Worm (Caenorhabditis elegans) whole organism, young adult: ENCODE data around the gene mboa-7.
A peak's percentile ranks its signal among the peaks of the same experiment; 100 is the strongest.

Experiments
- C06A6.2 ChIP-seq: fragments of 200-800 bp; sonication (Bioruptor generic); conservative IDR thresholded peaks from 2 replicates; pipeline ENCODE4 v1.3.6; 2022; ENCODE audit warnings: missing genetic modification characterization, missing compliant biosample characterization
- F10E7.11 ChIP-seq: sonication (generic microtip); optimal IDR thresholded peaks from 2 replicates; lab custom pipeline; 2017; ENCODE audit warnings: mild to moderate bottlenecking, missing genetic modification characterization, moderate library complexity, missing compliant biosample characterization
- F33H1.4 ChIP-seq: fragments of 200-800 bp; sonication (Bioruptor generic); IDR thresholded peaks from 2 replicates; pipeline ENCODE4 v1.3.6; 2022; ENCODE audit warnings: missing genetic modification reagents, missing genetic modification characterization, missing compliant biosample characterization
- F52B5.7 ChIP-seq: sonication (generic microtip); optimal IDR thresholded peaks from 2 replicates; lab custom pipeline; 2016; ENCODE audit warnings: mild to moderate bottlenecking, missing genetic modification characterization, missing compliant biosample characterization
- F57A8.1 ChIP-seq: fragments of 200-800 bp; sonication (Bioruptor generic); optimal IDR thresholded peaks from 2 replicates; lab custom pipeline; 2018; ENCODE audit warnings: mild to moderate bottlenecking, missing genetic modification characterization, moderate library complexity, missing compliant biosample characterization
- F57C9.4 ChIP-seq: sonication (generic microtip); optimal IDR thresholded peaks from 2 replicates; lab custom pipeline; 2017; ENCODE audit warnings: mild to moderate bottlenecking, missing genetic modification characterization, missing compliant biosample characterization
- K12H6.12 ChIP-seq: fragments of 200-800 bp; sonication (Bioruptor generic); optimal IDR thresholded peaks from 2 replicates; lab custom pipeline; 2018; ENCODE audit warnings: mild to moderate bottlenecking, missing genetic modification characterization, missing compliant biosample characterization
- Y53F4B.3 ChIP-seq: fragments of 200-800 bp; sonication (Bioruptor generic); IDR thresholded peaks from 2 replicates; pipeline ENCODE4 v1.3.6; 2022; ENCODE audit warnings: missing genetic modification reagents, missing genetic modification characterization, missing compliant biosample characterization
- aptf-2 ChIP-seq: fragments of 200-800 bp; sonication (Bioruptor generic); conservative IDR thresholded peaks from 2 replicates; pipeline ENCODE4 v1.3.6; 2022; ENCODE audit warnings: missing genetic modification reagents, missing genetic modification characterization, missing compliant biosample characterization
- athp-1 ChIP-seq: sonication (generic microtip); optimal IDR thresholded peaks from 2 replicates; lab custom pipeline; 2017; ENCODE audit warnings: mild to moderate bottlenecking, missing genetic modification characterization, missing compliant biosample characterization
- attf-6 ChIP-seq: fragments of 200-800 bp; sonication (Bioruptor generic); IDR thresholded peaks from 2 replicates; pipeline ENCODE4 v1.3.6; 2022; ENCODE audit warnings: missing genetic modification reagents, missing genetic modification characterization, missing compliant biosample characterization
- bed-1 ChIP-seq: fragments of 200-800 bp; sonication (Bioruptor generic); IDR thresholded peaks from 2 replicates; pipeline ENCODE4 v1.3.6; 2022; ENCODE audit warnings: missing genetic modification reagents, missing genetic modification characterization, missing compliant biosample characterization
- ceh-100 ChIP-seq: fragments of 200-800 bp; sonication (Bioruptor generic); IDR thresholded peaks from 2 replicates; pipeline ENCODE4 v1.3.6; 2022; ENCODE audit warnings: missing genetic modification reagents, missing genetic modification characterization, missing compliant biosample characterization
- ceh-27 ChIP-seq: fragments of 200-800 bp; sonication (Bioruptor generic); optimal IDR thresholded peaks from 2 replicates; lab custom pipeline; 2018; ENCODE audit warnings: mild to moderate bottlenecking, missing genetic modification characterization, moderate library complexity, missing compliant biosample characterization
- ceh-40 ChIP-seq: fragments of 200-800 bp; sonication (Bioruptor generic); IDR thresholded peaks from 2 replicates; pipeline ENCODE4 v1.3.6; 2022; ENCODE audit warnings: missing genetic modification characterization, missing compliant biosample characterization
- ceh-58 ChIP-seq: fragments of 200-800 bp; sonication (Bioruptor generic); IDR thresholded peaks from 2 replicates; pipeline ENCODE4 v1.3.6; 2022; ENCODE audit warnings: missing genetic modification characterization, missing compliant biosample characterization
- dox-1 ChIP-seq: fragments of 200-800 bp; sonication (Bioruptor generic); IDR thresholded peaks from 2 replicates; pipeline ENCODE4 v1.3.6; 2022; ENCODE audit warnings: missing genetic modification reagents, missing genetic modification characterization, missing compliant biosample characterization
- dpff-1 ChIP-seq: sonication (generic microtip); optimal IDR thresholded peaks from 2 replicates; lab custom pipeline; 2017; ENCODE audit warnings: mild to moderate bottlenecking, missing genetic modification characterization, missing compliant biosample characterization
- dpl-1 ChIP-seq: fragments of 150-350 bp; optimal IDR thresholded peaks from 2 replicates; lab custom pipeline; 2014; ENCODE audit warnings: missing biosample characterization, missing genetic modification reagents, missing genetic modification characterization
- efl-1 ChIP-seq: fragments of 150-350 bp; optimal IDR thresholded peaks from 2 replicates; lab custom pipeline; 2014; ENCODE audit warnings: missing biosample characterization, missing genetic modification reagents, missing genetic modification characterization
- him-1 ChIP-seq: sonication (generic microtip); optimal IDR thresholded peaks from 2 replicates; lab custom pipeline; 2016; ENCODE audit warnings: missing genotype, missing genetic modification reagents, missing genetic modification characterization, missing compliant biosample characterization
- hmg-1.2 ChIP-seq: fragments of 200-800 bp; sonication (Bioruptor generic); IDR thresholded peaks from 2 replicates; pipeline ENCODE4 v1.3.6; 2022; ENCODE audit warnings: missing genetic modification reagents, missing genetic modification characterization, missing compliant biosample characterization
- hmg-20 ChIP-seq: fragments of 200-800 bp; sonication (Bioruptor generic); IDR thresholded peaks from 2 replicates; pipeline ENCODE4 v1.3.6; 2022; ENCODE audit warnings: missing genetic modification reagents, missing genetic modification characterization, missing compliant biosample characterization
- hsf-1 ChIP-seq: fragments of 200-800 bp; sonication (Bioruptor generic); IDR thresholded peaks from 2 replicates; pipeline ENCODE4 v1.3.6; 2022; ENCODE audit warnings: missing genetic modification reagents, missing genetic modification characterization, missing compliant biosample characterization
- lin-26 ChIP-seq: fragments of 200-800 bp; sonication (Bioruptor generic); IDR thresholded peaks from 2 replicates; pipeline ENCODE4 v1.3.6; 2022; ENCODE audit warnings: missing genetic modification reagents, missing genetic modification characterization, missing compliant biosample characterization
- lin-35 ChIP-seq, 3 experiments: fragments of 150-350 bp in 2 of 3; sonication (generic microtip) in 1 of 3; optimal IDR thresholded peaks; 2 replicates each; lab custom pipeline; 2014 to 2018; ENCODE audit warnings: missing biosample characterization in 3 of 3, missing genetic modification characterization in 3 of 3, missing genetic modification reagents in 3 of 3
- lin-40 ChIP-seq: sonication (generic microtip); optimal IDR thresholded peaks from 2 replicates; lab custom pipeline; 2016; ENCODE audit warnings: missing genetic modification characterization, mild to moderate bottlenecking, missing compliant biosample characterization, missing genotype, missing genetic modification reagents
- lsy-27 ChIP-seq: sonication (generic microtip); optimal IDR thresholded peaks from 2 replicates; lab custom pipeline; 2017; ENCODE audit warnings: missing genetic modification characterization, mild to moderate bottlenecking, missing compliant biosample characterization, antibody characterized with exemption, missing genotype, borderline replicate concordance; ENCODE audit not compliant: insufficient read depth
- madf-3 ChIP-seq: fragments of 200-800 bp; sonication (Bioruptor generic); IDR thresholded peaks from 2 replicates; pipeline ENCODE4 v1.3.6; 2022; ENCODE audit warnings: missing genetic modification reagents, missing genetic modification characterization, missing compliant biosample characterization
- madf-6 ChIP-seq: fragments of 200-800 bp; sonication (Bioruptor generic); IDR thresholded peaks from 2 replicates; pipeline ENCODE4 v1.3.6; 2022; ENCODE audit warnings: missing genetic modification reagents, missing genetic modification characterization, missing compliant biosample characterization
- mcd-1 ChIP-seq: fragments of 200-800 bp; sonication (Bioruptor generic); IDR thresholded peaks from 2 replicates; pipeline ENCODE4 v1.3.6; 2022; ENCODE audit warnings: missing genetic modification reagents, missing genetic modification characterization, missing compliant biosample characterization
- mxl-1 ChIP-seq: sonication (generic microtip); optimal IDR thresholded peaks from 2 replicates; lab custom pipeline; 2016; ENCODE audit warnings: missing genetic modification characterization, missing compliant biosample characterization
- pbrm-1 ChIP-seq: fragments of 200-800 bp; sonication (Bioruptor generic); IDR thresholded peaks from 2 replicates; pipeline ENCODE4 v1.3.6; 2022; ENCODE audit warnings: missing genetic modification reagents, missing genetic modification characterization, missing compliant biosample characterization
- rcor-1 ChIP-seq: fragments of 200-800 bp; sonication (Bioruptor generic); IDR thresholded peaks from 2 replicates; pipeline ENCODE4 v1.3.6; 2022; ENCODE audit warnings: missing genetic modification reagents, missing genetic modification characterization, missing compliant biosample characterization
- rpc-1 ChIP-seq, 2 experiments: fragments of 150-350 bp in 1 of 2; sonication (generic microtip) in 1 of 2; optimal IDR thresholded peaks; 2 replicates each; lab custom pipeline; 2014 to 2018; ENCODE audit warnings: missing biosample characterization in 1 of 2, missing genetic modification characterization in 1 of 2, missing genetic modification reagents in 1 of 2, missing genotype in 1 of 2
- sea-2 ChIP-seq: fragments of 200-800 bp; sonication (Bioruptor generic); IDR thresholded peaks from 2 replicates; pipeline ENCODE4 v1.3.6; 2022; ENCODE audit warnings: missing genetic modification characterization, missing compliant biosample characterization
- snpc-3.4 ChIP-seq: sonication (generic microtip); optimal IDR thresholded peaks from 2 replicates; lab custom pipeline; 2017; ENCODE audit warnings: missing genetic modification characterization, mild to moderate bottlenecking, missing compliant biosample characterization, antibody characterized with exemption, moderate library complexity, missing genotype, missing genetic modification reagents
- snpc-4 ChIP-seq, 5 experiments: fragments of 150-350 bp in 1 of 5; sonication (generic microtip) in 4 of 5; optimal IDR thresholded peaks; 2 replicates each; lab custom pipeline; 2014 to 2018; ENCODE audit warnings: missing genetic modification characterization in 5 of 5, missing biosample characterization in 3 of 5, antibody characterized with exemption in 2 of 5, mild to moderate bottlenecking in 2 of 5, missing compliant biosample characterization in 2 of 5, missing genotype in 2 of 5, moderate library complexity in 2 of 5, missing genetic modification reagents in 1 of 5
- sptf-2 ChIP-seq: fragments of 200-800 bp; sonication (Bioruptor generic); optimal IDR thresholded peaks from 2 replicates; lab custom pipeline; 2018; ENCODE audit warnings: mild to moderate bottlenecking, missing genetic modification characterization, missing compliant biosample characterization
- tlf-1 ChIP-seq: fragments of 200-800 bp; sonication (Bioruptor generic); optimal IDR thresholded peaks from 2 replicates; lab custom pipeline; 2018; ENCODE audit warnings: mild to moderate bottlenecking, missing genetic modification characterization, missing compliant biosample characterization
- unc-130 ChIP-seq: sonication (generic microtip); optimal IDR thresholded peaks from 2 replicates; lab custom pipeline; 2016; ENCODE audit warnings: missing genetic modification reagents, missing genetic modification characterization, missing compliant biosample characterization
- zfh-2 ChIP-seq: fragments of 200-800 bp; sonication (Bioruptor generic); conservative IDR thresholded peaks from 2 replicates; pipeline ENCODE4 v1.3.6; 2022; ENCODE audit warnings: missing genetic modification reagents, missing genetic modification characterization, missing compliant biosample characterization
- ztf-18 ChIP-seq: sonication (generic microtip); optimal IDR thresholded peaks from 2 replicates; lab custom pipeline; 2016; ENCODE audit warnings: missing genotype, mild to moderate bottlenecking, missing genetic modification characterization, missing compliant biosample characterization
- ztf-22 ChIP-seq: fragments of 200-800 bp; sonication (Bioruptor generic); optimal IDR thresholded peaks from 2 replicates; lab custom pipeline; 2018; ENCODE audit warnings: mild to moderate bottlenecking, missing genetic modification characterization, moderate library complexity, missing compliant biosample characterization
- ztf-26 ChIP-seq: sonication (generic microtip); optimal IDR thresholded peaks from 2 replicates; lab custom pipeline; 2017; ENCODE audit warnings: missing genetic modification characterization, missing compliant biosample characterization
- ztf-3 ChIP-seq: fragments of 200-800 bp; sonication (Bioruptor generic); optimal IDR thresholded peaks from 2 replicates; lab custom pipeline; 2018; ENCODE audit warnings: mild to moderate bottlenecking, missing genetic modification characterization, missing compliant biosample characterization

The mboa-7 gene

DNA sequence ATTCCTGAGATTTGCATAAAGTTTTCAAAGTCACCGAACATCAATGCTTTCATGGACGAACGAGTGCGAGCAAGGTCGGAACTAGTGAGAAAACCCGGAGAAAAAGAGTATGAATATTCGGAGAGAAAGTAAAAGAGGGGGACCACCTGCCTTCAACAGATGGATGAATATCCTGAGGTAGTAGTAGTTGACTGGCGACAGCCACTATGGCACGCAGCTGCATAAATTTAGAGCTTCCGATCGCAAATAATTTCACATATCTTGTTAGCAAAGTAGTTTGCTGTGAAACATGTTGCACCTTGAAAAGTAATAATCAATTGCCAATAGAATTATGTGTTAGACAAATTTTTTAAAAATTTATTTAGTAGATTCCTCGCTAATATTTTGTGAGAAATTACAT, 32.4 kb upstream of the mboa-7 start:
- TF ChIP-seq hmg-20 (GFP tag; lab: Robert Waterston, UW) = no peak
- TF ChIP-seq madf-6 = no peak
- TF ChIP-seq F52B5.7 = no peak
- TF ChIP-seq lin-35 (GFP tag; optimal IDR thresholded peaks at IDR 0.05; lab: Kevin White, UChicago) = no peak
- TF ChIP-seq hsf-1 (GFP tag; lab: Robert Waterston, UW) = no peak
- no peak for TF ChIP-seq Y53F4B.3 (GFP tag; lab: Robert Waterston, UW)
- no peak for TF ChIP-seq ztf-3 (GFP tag; lab: Kevin White, UChicago)
- no peak for TF ChIP-seq him-1 (tag; lab: Kevin White, UChicago)
- TF ChIP-seq hmg-1.2 (GFP tag; lab: Robert Waterston, UW) = no peak
- TF ChIP-seq athp-1 = no peak
- TF ChIP-seq dox-1 (GFP tag; lab: Robert Waterston, UW) = no peak
- TF ChIP-seq lsy-27 = no peak

DNA sequence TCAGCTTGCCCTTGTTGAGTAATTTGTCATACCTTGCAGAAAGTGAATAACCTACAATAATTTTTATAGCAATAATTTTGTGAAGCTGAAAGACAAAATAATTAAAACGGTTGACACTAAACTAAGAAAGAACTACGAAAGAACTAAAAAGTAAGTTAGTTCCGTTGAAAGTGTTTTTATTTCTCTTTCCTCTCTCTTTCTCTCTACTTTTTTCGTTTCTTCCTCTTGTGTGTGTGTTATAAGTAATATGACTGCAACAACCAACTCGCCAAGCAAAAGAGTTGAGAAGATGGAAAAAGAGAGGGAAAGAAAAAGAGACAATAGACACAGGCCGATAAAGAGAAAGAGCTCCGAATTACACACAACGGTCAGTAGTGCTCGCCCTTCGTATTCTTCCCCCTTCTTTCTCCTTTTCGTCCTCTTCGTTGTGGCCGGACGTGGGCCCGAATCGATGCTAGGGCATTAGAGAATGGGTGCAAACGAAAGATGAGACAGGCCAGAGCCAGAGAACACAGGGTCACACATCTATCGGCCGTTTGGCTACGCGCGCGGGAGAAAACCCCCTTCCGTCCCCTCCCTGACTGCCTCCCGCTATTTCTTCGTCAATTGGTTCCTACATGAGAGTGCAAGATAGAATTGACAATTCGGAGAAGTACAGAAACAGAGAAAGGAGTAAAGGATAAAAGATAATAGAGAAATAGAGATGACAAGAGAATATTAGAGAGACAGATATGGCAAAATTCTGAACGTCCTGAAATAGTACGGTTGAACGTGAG, 31.0 kb upstream of the mboa-7 start, which contains the start of gene syd-2:
TSS of gene syd-2 (minus strand) at position 51 of the 776 bp plus-strand sequence.
- TF ChIP-seq dpl-1 (GFP tag; lab: Kevin White, UChicago) (no peak), madf-3 (0 out of 2 replicates have a peak, but pooled peaks have one; percentile 66), unc-130 (no peak), pbrm-1 (GFP tag; lab: Robert Waterston, UW) (peak; percentile 32; the same call in 1 of the 2 replicates), F57A8.1 (no peak), sptf-2 (GFP tag; lab: Kevin White, UChicago) (no peak), F33H1.4 (GFP tag; lab: Robert Waterston, UW) (no peak), ztf-26 (tag; lab: Kevin White, UChicago) (peak; percentile 37), snpc-4 (GFP tag; optimal IDR thresholded peaks at IDR 0.05; lab: Kevin White, UChicago) (peak; percentile 46), snpc-4 (tag; optimal IDR thresholded peaks at IDR 0.05; lab: Kevin White, UChicago) (peak in 2 of 4 experiments; percentile 14 to 21), mxl-1 (tag; lab: Kevin White, UChicago) (no peak), ztf-18 (tag; lab: Kevin White, UChicago) (peak; percentile 5), mcd-1 (GFP tag; lab: Robert Waterston, UW) (no peak), attf-6 (GFP tag; lab: Robert Waterston, UW) (no peak), sea-2 (GFP tag; lab: Robert Waterston, UW) (no peak), rcor-1 (0 out of 2 replicates have a peak, but pooled peaks have one; percentile 12), F57C9.4 (tag; lab: Kevin White, UChicago) (no peak), bed-1 (GFP tag; lab: Robert Waterston, UW) (no peak), aptf-2 (GFP tag; lab: Robert Waterston, UW) (no peak), ceh-58 (no peak), ztf-22 (GFP tag; lab: Kevin White, UChicago) (no peak), dpff-1 (no peak), tlf-1 (GFP tag; lab: Kevin White, UChicago) (no peak), snpc-3.4 (tag; lab: Kevin White, UChicago) (no peak), efl-1 (GFP tag; lab: Kevin White, UChicago) (no peak), lin-40 (tag; lab: Kevin White, UChicago) (peak; percentile 64), rpc-1 (optimal IDR thresholded peaks at IDR 0.05; lab: Kevin White, UChicago) (no peak), rpc-1 (tag; optimal IDR thresholded peaks at IDR 0.05; lab: Kevin White, UChicago) (no peak), ceh-40 (GFP tag; lab: Robert Waterston, UW) (no peak), K12H6.12 (peak; percentile 88), ceh-100 (GFP tag; lab: Robert Waterston, UW) (no peak), C06A6.2 (GFP tag; lab: Robert Waterston, UW) (no peak), lin-35 (GFP tag; optimal IDR thresholded peaks at IDR 0.05; lab: Kevin White, UChicago) (peak in 1 of 3 experiments; percentile 11), lin-26 (GFP tag; lab: Robert Waterston, UW) (peak; percentile 9; the same call in 1 of the 2 replicates), zfh-2 (peak; percentile 98), ceh-27 (GFP tag; lab: Kevin White, UChicago) (peak; percentile 56), F10E7.11 (tag; lab: Kevin White, UChicago) (no peak)
